Worm (Caenorhabditis elegans) whole organism, L2 larva: ENCODE measurements around the gene lact-1.

Experiments
- C34F6.9 ChIP-seq: fragments of 150-350 bp; optimal IDR thresholded peaks from 2 replicates; lab custom pipeline; 2014; ENCODE audit warnings: missing biosample characterization, missing genetic modification characterization
- F13H6.1 ChIP-seq: sonication (generic microtip); optimal IDR thresholded peaks from 2 replicates; lab custom pipeline; 2016; ENCODE audit warnings: missing genetic modification characterization, missing compliant biosample characterization
- R02D3.7 ChIP-seq: fragments of 150-350 bp; optimal IDR thresholded peaks from 2 replicates; lab custom pipeline; 2014; ENCODE audit warnings: missing biosample characterization, missing genetic modification characterization
- Y55F3AM.14 ChIP-seq: fragments of 200-800 bp; sonication (Bioruptor generic); optimal IDR thresholded peaks from 2 replicates; lab custom pipeline; 2018; ENCODE audit warnings: mild to moderate bottlenecking, missing genetic modification characterization, missing compliant biosample characterization
- aly-2 ChIP-seq: fragments of 150-350 bp; optimal IDR thresholded peaks from 2 replicates; lab custom pipeline; 2014; ENCODE audit warnings: missing biosample characterization, missing genetic modification characterization
- blmp-1 ChIP-seq: sonication (generic microtip); optimal IDR thresholded peaks from 2 replicates; lab custom pipeline; 2017; ENCODE audit warnings: missing genetic modification characterization, mild to moderate bottlenecking, missing compliant biosample characterization, antibody characterized with exemption, moderate library complexity; ENCODE audit not compliant: insufficient read depth
- ceh-16 ChIP-seq: fragments of 150-350 bp; optimal IDR thresholded peaks from 2 replicates; lab custom pipeline; 2014; ENCODE audit warnings: missing biosample characterization, missing genetic modification characterization
- ceh-82 ChIP-seq: fragments of 150-350 bp; optimal IDR thresholded peaks from 2 replicates; lab custom pipeline; 2014; ENCODE audit warnings: missing biosample characterization, missing genetic modification characterization
- crh-2 ChIP-seq: sonication (generic microtip); optimal IDR thresholded peaks from 2 replicates; lab custom pipeline; 2017; ENCODE audit warnings: missing biosample characterization, missing genetic modification characterization
- dmd-4 ChIP-seq: sonication (generic microtip); optimal IDR thresholded peaks from 2 replicates; lab custom pipeline; 2017; ENCODE audit warnings: missing biosample characterization, missing genetic modification characterization
- egl-27 ChIP-seq: sonication (generic microtip); optimal IDR thresholded peaks from 3 replicates; lab custom pipeline; 2017; ENCODE audit warnings: missing biosample characterization, missing genetic modification reagents, missing genetic modification characterization
- elt-1 ChIP-seq: fragments of 150-350 bp; optimal IDR thresholded peaks from 2 replicates; lab custom pipeline; 2014; ENCODE audit warnings: missing biosample characterization, missing genetic modification characterization
- elt-3 ChIP-seq: sonication (generic microtip); optimal IDR thresholded peaks from 2 replicates; lab custom pipeline; 2017; ENCODE audit warnings: missing biosample characterization, missing genetic modification characterization
- fos-1 ChIP-seq: fragments of 150-350 bp; optimal IDR thresholded peaks from 2 replicates; lab custom pipeline; 2014; ENCODE audit warnings: missing biosample characterization, missing genetic modification characterization
- lin-11 ChIP-seq: fragments of 150-350 bp; sonication (generic microtip); optimal IDR thresholded peaks from 2 replicates; lab custom pipeline; 2014; ENCODE audit warnings: missing biosample characterization, missing genetic modification characterization, inconsistent platforms, mixed read lengths
- lin-13 ChIP-seq: fragments of 150-350 bp; optimal IDR thresholded peaks from 2 replicates; lab custom pipeline; 2014; ENCODE audit warnings: missing biosample characterization, missing genetic modification reagents, missing genetic modification characterization
- lin-39 ChIP-seq: fragments of 150-350 bp; optimal IDR thresholded peaks from 2 replicates; lab custom pipeline; 2014; ENCODE audit warnings: missing biosample characterization, missing genetic modification reagents, missing genetic modification characterization
- lsy-2 ChIP-seq, 2 experiments: fragments of 150-350 bp in 1 of 2; sonication (generic microtip) in 1 of 2; optimal IDR thresholded peaks; 2 replicates each; lab custom pipeline; 2014 to 2017; ENCODE audit warnings: missing biosample characterization in 2 of 2, missing genetic modification characterization in 2 of 2
- mab-5 ChIP-seq: fragments of 150-350 bp; optimal IDR thresholded peaks from 2 replicates; lab custom pipeline; 2014; ENCODE audit warnings: missing biosample characterization, missing genetic modification characterization
- mdl-1 ChIP-seq, 2 experiments: fragments of 150-350 bp in 1 of 2; sonication (generic microtip) in 1 of 2; optimal IDR thresholded peaks; 2 replicates each; lab custom pipeline; 2017; ENCODE audit warnings: missing biosample characterization in 2 of 2, missing genetic modification characterization in 2 of 2
- nhr-129 ChIP-seq: fragments of 150-350 bp; optimal IDR thresholded peaks from 2 replicates; lab custom pipeline; 2014; ENCODE audit warnings: missing biosample characterization, missing genetic modification characterization
- nhr-23 ChIP-seq: fragments of 150-350 bp; optimal IDR thresholded peaks from 2 replicates; lab custom pipeline; 2014; ENCODE audit warnings: missing biosample characterization, missing genetic modification reagents, missing genetic modification characterization
- nhr-25 ChIP-seq: fragments of 150-350 bp; sonication (generic microtip); optimal IDR thresholded peaks from 3 replicates; lab custom pipeline; 2014; ENCODE audit warnings: missing biosample characterization, missing genetic modification characterization
- nhr-6 ChIP-seq: fragments of 150-350 bp; optimal IDR thresholded peaks from 2 replicates; lab custom pipeline; 2014; ENCODE audit warnings: missing biosample characterization, missing genetic modification characterization
- sem-4 ChIP-seq: fragments of 150-350 bp; optimal IDR thresholded peaks from 2 replicates; lab custom pipeline; 2014; ENCODE audit warnings: missing biosample characterization, missing genetic modification reagents, missing genetic modification characterization
- skn-1 ChIP-seq: sonication (generic microtip); optimal IDR thresholded peaks from 2 replicates; lab custom pipeline; 2017; ENCODE audit warnings: missing biosample characterization, missing genetic modification characterization
- sma-3 ChIP-seq: sonication (generic microtip); optimal IDR thresholded peaks from 2 replicates; lab custom pipeline; 2016; ENCODE audit warnings: missing genetic modification reagents, missing genetic modification characterization, missing compliant biosample characterization
- sma-9 ChIP-seq, 2 experiments: fragments of 150-350 bp in 1 of 2; sonication (generic microtip) in 1 of 2; optimal IDR thresholded peaks; 2 replicates each; lab custom pipeline; 2014 to 2016; ENCODE audit warnings: missing genetic modification characterization in 2 of 2, mild to moderate bottlenecking in 1 of 2, missing biosample characterization in 1 of 2, missing compliant biosample characterization in 1 of 2, missing genetic modification reagents in 1 of 2, moderate library complexity in 1 of 2
- snpc-4 ChIP-seq: fragments of 150-350 bp; optimal IDR thresholded peaks from 2 replicates; lab custom pipeline; 2014; ENCODE audit warnings: missing biosample characterization, missing genetic modification characterization
- unc-39 ChIP-seq: fragments of 150-350 bp; optimal IDR thresholded peaks from 2 replicates; lab custom pipeline; 2014; ENCODE audit warnings: missing biosample characterization, missing genetic modification characterization
- unc-55 ChIP-seq: fragments of 150-350 bp; sonication (generic microtip); optimal IDR thresholded peaks from 3 replicates; lab custom pipeline; 2014; ENCODE audit warnings: missing biosample characterization, missing genetic modification reagents, missing genetic modification characterization
- zag-1 ChIP-seq: fragments of 150-350 bp; optimal IDR thresholded peaks from 2 replicates; lab custom pipeline; 2014; ENCODE audit warnings: missing biosample characterization, missing genetic modification characterization
- ztf-1 ChIP-seq: fragments of 200-800 bp; sonication (Bioruptor generic); conservative IDR thresholded peaks from 2 replicates; pipeline ENCODE4 v1.3.6; 2022; ENCODE audit warnings: missing genetic modification characterization, missing compliant biosample characterization
- ztf-11 ChIP-seq: sonication (generic microtip); optimal IDR thresholded peaks from 2 replicates; lab custom pipeline; 2017; ENCODE audit warnings: missing biosample characterization, missing genetic modification characterization
- ztf-4 ChIP-seq: fragments of 150-350 bp; optimal IDR thresholded peaks from 2 replicates; lab custom pipeline; 2014; ENCODE audit warnings: missing biosample characterization, missing genetic modification characterization

The lact-1 gene

DNA sequence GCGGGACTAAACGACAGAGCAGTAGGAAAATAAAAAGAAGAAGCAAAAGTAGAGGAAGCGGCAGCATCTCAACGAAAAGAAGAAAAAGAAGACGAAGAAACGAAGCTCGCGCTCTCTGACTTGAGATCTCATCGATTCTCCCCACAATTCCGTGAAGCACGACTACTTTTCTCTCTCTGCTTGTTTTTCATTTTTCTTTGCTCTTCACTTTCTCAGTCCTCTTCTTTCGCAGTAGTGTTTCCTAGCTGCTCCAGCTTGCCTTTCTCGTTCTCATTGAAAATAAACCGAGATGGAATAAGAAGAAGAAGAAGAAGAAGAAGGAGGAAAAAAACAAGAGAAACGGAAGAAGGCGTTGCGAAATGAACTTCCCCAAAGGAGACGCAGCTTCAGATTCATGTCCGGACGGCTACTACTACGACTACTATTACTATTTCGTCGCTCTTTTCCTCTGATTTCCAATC, 24.6 kb upstream of the lact-1 start:
- TF ChIP-seq C34F6.9 (tag; lab: Kevin White, UChicago) (peak; percentile 65), egl-27 (tag; lab: Kevin White, UChicago) (peak; percentile 62), snpc-4 (tag; lab: Kevin White, UChicago) (peak; percentile 13), ztf-4 (no peak), crh-2 (tag; lab: Kevin White, UChicago) (peak; percentile 68), nhr-129 (peak; percentile 67), mab-5 (tag; lab: Kevin White, UChicago) (peak; percentile 16), blmp-1 (tag; lab: Kevin White, UChicago) (no peak), ztf-1 (GFP tag; lab: Robert Waterston, UW) (no peak), mdl-1 (tag; optimal IDR thresholded peaks at IDR 0.05; lab: Kevin White, UChicago) (peak in 1 of 2 experiments; percentile 23), nhr-6 (tag; lab: Kevin White, UChicago) (peak; percentile 52), F13H6.1 (tag; lab: Kevin White, UChicago) (peak; percentile 83), unc-55 (peak; percentile 85), lin-11 (tag; lab: Kevin White, UChicago) (no peak), lin-13 (GFP tag; lab: Kevin White, UChicago) (peak; percentile 24), unc-39 (peak; percentile 82), lin-39 (tag; lab: Kevin White, UChicago) (no peak), skn-1 (tag; lab: Kevin White, UChicago) (no peak), fos-1 (tag; lab: Kevin White, UChicago) (no peak), zag-1 (peak; percentile 87), sem-4 (peak; percentile 32), lsy-2 (tag; optimal IDR thresholded peaks at IDR 0.05; lab: Kevin White, UChicago) (peak in 1 of 2 experiments; percentile 54), elt-3 (tag; lab: Kevin White, UChicago) (no peak), ceh-16 (tag; lab: Kevin White, UChicago) (no peak), sma-9 (GFP tag; optimal IDR thresholded peaks at IDR 0.05; lab: Kevin White, UChicago) (peak; percentile 22), sma-9 (tag; optimal IDR thresholded peaks at IDR 0.05; lab: Kevin White, UChicago) (no peak), Y55F3AM.14 (GFP tag; lab: Kevin White, UChicago) (peak; percentile 49), R02D3.7 (no peak)

DNA sequence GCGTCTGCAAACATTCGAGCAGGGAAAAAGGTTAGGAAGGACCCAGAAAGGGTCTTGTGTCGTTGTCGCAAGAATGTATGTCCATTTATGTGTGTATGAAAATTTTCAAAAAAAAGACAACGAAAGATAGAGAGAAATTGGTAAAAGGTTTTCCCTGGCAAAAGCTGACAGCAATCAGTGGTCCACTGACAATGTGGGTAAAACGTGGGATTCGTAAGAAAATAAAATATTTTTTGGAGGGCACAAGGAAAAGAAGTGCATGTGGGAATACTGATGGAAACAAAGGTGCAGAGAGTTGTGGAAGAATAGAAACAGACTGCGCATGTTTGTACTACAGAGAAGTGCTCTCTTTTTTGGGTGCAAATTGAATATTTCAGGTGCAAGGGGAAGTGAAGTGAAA, 23.0 kb upstream of the lact-1 start:
- TF ChIP-seq ceh-82 (tag; lab: Kevin White, UChicago): no peak
- no peak for TF ChIP-seq zag-1
- TF ChIP-seq ztf-4: no peak
- no peak for TF ChIP-seq crh-2 (tag; lab: Kevin White, UChicago)
- no peak for TF ChIP-seq ztf-11 (tag; lab: Kevin White, UChicago)
- no peak for TF ChIP-seq unc-55
- no peak for TF ChIP-seq skn-1 (tag; lab: Kevin White, UChicago)
- no peak for TF ChIP-seq lin-11 (tag; lab: Kevin White, UChicago)
- TF ChIP-seq aly-2 (tag; lab: Kevin White, UChicago): no peak
- TF ChIP-seq dmd-4 (tag; lab: Kevin White, UChicago): no peak
- TF ChIP-seq elt-1 (tag; lab: Kevin White, UChicago): no peak
- TF ChIP-seq lsy-2 (tag; optimal IDR thresholded peaks at IDR 0.05; lab: Kevin White, UChicago): no peak

DNA sequence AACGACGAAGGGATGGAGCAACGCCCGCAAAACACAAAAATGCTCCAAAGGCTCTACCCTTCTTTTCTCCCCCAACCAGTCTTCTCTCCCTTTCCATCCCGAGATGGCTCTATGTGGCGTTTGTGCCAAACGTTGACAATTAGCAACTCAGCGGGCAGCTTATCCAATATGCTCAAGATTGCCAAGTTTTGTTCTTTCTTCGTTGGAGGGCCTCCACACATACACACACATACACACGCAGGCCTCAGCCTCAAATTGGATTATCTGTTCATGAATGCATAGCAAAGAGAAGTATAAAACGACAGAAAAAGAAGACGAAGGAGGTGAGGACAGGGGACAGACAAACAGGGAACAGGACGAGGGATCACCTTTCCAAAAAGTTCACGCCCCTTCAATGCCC, 21.2 kb upstream of the lact-1 start:
- peak; percentile 12 for TF ChIP-seq lin-11 (tag; lab: Kevin White, UChicago)
- TF ChIP-seq C34F6.9 (tag; lab: Kevin White, UChicago): peak; percentile 30
- no peak for TF ChIP-seq ceh-16 (tag; lab: Kevin White, UChicago)
- no peak for TF ChIP-seq ztf-11 (tag; lab: Kevin White, UChicago)

DNA sequence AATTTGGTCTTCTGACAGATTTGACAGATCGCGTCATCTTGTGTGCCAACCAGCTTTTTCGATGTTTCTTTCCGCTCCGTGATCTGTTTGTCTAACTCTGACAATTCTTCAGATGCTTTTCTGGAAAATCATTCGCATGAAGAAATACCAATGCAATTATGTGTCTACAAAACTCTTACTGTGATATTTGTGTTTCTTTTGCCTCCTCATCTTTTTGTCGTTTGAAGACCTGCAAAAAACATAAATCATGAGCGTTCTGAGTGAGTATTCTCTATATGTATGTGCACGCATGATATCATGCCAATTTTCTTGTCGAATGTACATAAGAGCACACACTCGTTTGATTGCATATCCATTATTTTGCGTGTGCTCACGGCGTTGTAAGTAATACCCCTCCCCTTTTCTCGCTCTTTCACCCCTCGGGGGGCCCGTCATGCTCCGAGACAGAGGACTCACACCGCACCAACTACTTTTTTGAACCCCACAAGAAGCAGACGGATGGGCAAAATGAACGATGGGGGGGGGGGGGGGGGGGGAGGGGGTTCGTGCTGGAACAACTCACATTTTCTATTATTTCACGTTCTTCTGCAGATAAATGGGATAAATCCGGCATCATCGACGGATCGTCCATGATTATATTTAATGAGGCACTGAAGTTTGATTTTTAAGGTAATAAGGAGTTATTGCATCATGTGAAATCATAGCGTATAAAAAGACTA, 19.7 kb upstream of the lact-1 start, which contains the start of gene unc-10:
TSS of gene unc-10 (minus strand) at position 652 of the 719 bp plus-strand sequence.
- TF ChIP-seq snpc-4 (tag; lab: Kevin White, UChicago) (no peak), C34F6.9 (tag; lab: Kevin White, UChicago) (no peak), mab-5 (tag; lab: Kevin White, UChicago) (no peak), ceh-16 (tag; lab: Kevin White, UChicago) (no peak), sma-3 (no peak), ceh-82 (tag; lab: Kevin White, UChicago) (no peak), dmd-4 (tag; lab: Kevin White, UChicago) (no peak), nhr-25 (tag; lab: Kevin White, UChicago) (no peak), ztf-1 (GFP tag; lab: Robert Waterston, UW) (no peak), nhr-23 (no peak)
